Fruit fly (Drosophila melanogaster) whole organism, embryonic: Measurements from ENCODE around the gene Pop2.
A peak's percentile ranks its signal among the peaks of the same experiment; 100 is the strongest.

Experiments used
- Awh ChIP-seq: fragments of 200-800 bp; sonication (Bioruptor generic); IDR thresholded peaks from 2 replicates; pipeline ENCODE4, ENCODE4 v1.3.6; 2022; ENCODE audit warnings: missing biosample characterization, missing genetic modification characterization
- CG10147 ChIP-seq: fragments of 200-800 bp; sonication (Bioruptor generic); optimal IDR thresholded peaks from 2 replicates; lab custom pipeline; 2019; ENCODE audit warnings: missing biosample characterization, mild to moderate bottlenecking, missing genetic modification characterization, moderate library complexity
- CG10565 ChIP-seq: fragments of 200-800 bp; sonication (Bioruptor generic); optimal IDR thresholded peaks from 3 replicates; lab custom pipeline; 2016; ENCODE audit warnings: missing biosample characterization, mild to moderate bottlenecking, missing genetic modification characterization
- CG10979 ChIP-seq: fragments of 200-800 bp; sonication (Bioruptor generic); optimal IDR thresholded peaks from 2 replicates; lab custom pipeline; 2018; ENCODE audit warnings: missing biosample characterization, mild to moderate bottlenecking, missing genetic modification characterization, moderate library complexity
- CG12299 ChIP-seq: fragments of 200-800 bp; sonication (Bioruptor generic); optimal IDR thresholded peaks from 2 replicates; lab custom pipeline; 2018; ENCODE audit warnings: missing biosample characterization, mild to moderate bottlenecking, missing genetic modification characterization
- CG12942 ChIP-seq: fragments of 200-800 bp; sonication (Bioruptor generic); optimal IDR thresholded peaks from 3 replicates; lab custom pipeline; 2016; ENCODE audit warnings: missing biosample characterization, missing genetic modification characterization
- CG15269 ChIP-seq: fragments of 200-800 bp; sonication (Bioruptor generic); optimal IDR thresholded peaks from 2 replicates; lab custom pipeline; 2018; ENCODE audit warnings: missing biosample characterization, mild to moderate bottlenecking, missing genetic modification characterization, moderate library complexity
- CG2199 ChIP-seq: fragments of 200-800 bp; sonication (Bioruptor generic); IDR thresholded peaks from 3 replicates; pipeline ENCODE4 v1.3.6; 2022; ENCODE audit warnings: missing biosample characterization, missing genetic modification characterization
- CG43689 ChIP-seq: fragments of 200-800 bp; sonication (Bioruptor generic); IDR thresholded peaks from 2 replicates; pipeline ENCODE4 v1.3.6; 2022; ENCODE audit warnings: missing biosample characterization, missing genetic modification characterization
- CG4424 ChIP-seq: fragments of 200-800 bp; sonication (Bioruptor generic); optimal IDR thresholded peaks from 3 replicates; lab custom pipeline; 2016; ENCODE audit warnings: missing biosample characterization, missing genetic modification characterization
- CG5180 ChIP-seq: fragments of 200-800 bp; sonication (Bioruptor generic); optimal IDR thresholded peaks from 3 replicates; lab custom pipeline; 2017; ENCODE audit warnings: missing biosample characterization, missing genetic modification characterization, mild to moderate bottlenecking, moderate library complexity, missing genetic modification reagents
- CG7357 ChIP-seq: fragments of 200-800 bp; sonication (Bioruptor generic); IDR thresholded peaks from 3 replicates; pipeline ENCODE4 v1.3.6; 2022; ENCODE audit warnings: missing biosample characterization, missing genetic modification characterization
- CG7556 ChIP-seq: fragments of 200-800 bp; sonication (Bioruptor generic); optimal IDR thresholded peaks from 2 replicates; lab custom pipeline; 2017; ENCODE audit warnings: missing biosample characterization, mild to moderate bottlenecking, missing genetic modification characterization
- CG8359 ChIP-seq: fragments of 200-800 bp; sonication (Bioruptor generic); optimal IDR thresholded peaks from 2 replicates; lab custom pipeline; 2017; ENCODE audit warnings: missing biosample characterization, mild to moderate bottlenecking, missing genetic modification characterization, borderline replicate concordance
- CG8765 ChIP-seq: fragments of 200-800 bp; sonication (Bioruptor generic); IDR thresholded peaks from 2 replicates; pipeline ENCODE4 v1.3.6; 2022; ENCODE audit warnings: missing biosample characterization, missing genetic modification characterization
- CG9817 ChIP-seq: fragments of 200-800 bp; sonication (Bioruptor generic); optimal IDR thresholded peaks from 2 replicates; lab custom pipeline; 2018; ENCODE audit warnings: missing biosample characterization, mild to moderate bottlenecking, missing genetic modification characterization, moderate library complexity
- CTCF ChIP-seq: fragments of 200-800 bp; sonication (Bioruptor generic); optimal IDR thresholded peaks from 2 replicates; lab custom pipeline; 2017; ENCODE audit warnings: missing biosample characterization, mild to moderate bottlenecking, missing genetic modification characterization, moderate library complexity
- Drgx ChIP-seq: fragments of 200-800 bp; sonication (Bioruptor generic); IDR thresholded peaks from 2 replicates; pipeline ENCODE4 v1.3.6; 2022; ENCODE audit warnings: missing biosample characterization, missing genetic modification characterization
- ERR ChIP-seq: fragments of 200-800 bp; sonication (Bioruptor generic); optimal IDR thresholded peaks from 2 replicates; lab custom pipeline; 2016; ENCODE audit warnings: missing biosample characterization, missing genetic modification characterization
- Ets65A ChIP-seq: fragments of 200-800 bp; sonication (Bioruptor generic); peaks from one replicate; lab custom pipeline; 2016; ENCODE audit warnings: missing biosample characterization, missing genetic modification characterization
- Fer3 ChIP-seq: fragments of 200-800 bp; sonication (Bioruptor generic); optimal IDR thresholded peaks from 2 replicates; lab custom pipeline; 2018; ENCODE audit warnings: missing biosample characterization, mild to moderate bottlenecking, missing genetic modification characterization, moderate library complexity
- HLH54F ChIP-seq: fragments of 200-800 bp; sonication (Bioruptor generic); optimal IDR thresholded peaks from 3 replicates; lab custom pipeline; 2016; ENCODE audit warnings: missing biosample characterization, missing genetic modification characterization
- PHDP ChIP-seq: fragments of 200-800 bp; sonication (Bioruptor generic); optimal IDR thresholded peaks from 3 replicates; lab custom pipeline; 2018; ENCODE audit warnings: missing biosample characterization, mild to moderate bottlenecking, missing genetic modification characterization, moderate library complexity
- Rx ChIP-seq: fragments of 200-800 bp; sonication (Bioruptor generic); IDR thresholded peaks from 2 replicates; pipeline ENCODE4 v1.3.6; 2022; ENCODE audit warnings: missing biosample characterization, missing genetic modification characterization
- az2 ChIP-seq: fragments of 200-800 bp; sonication (Bioruptor generic); optimal IDR thresholded peaks from 3 replicates; lab custom pipeline; 2016; ENCODE audit warnings: missing biosample characterization, missing genetic modification characterization
- cad ChIP-seq: fragments of >200 bp; optimal IDR thresholded peaks from 2 replicates; lab custom pipeline; 2017; ENCODE audit warnings: missing biosample characterization, missing genetic modification characterization
- ci ChIP-seq: fragments of 200-800 bp; sonication (Bioruptor generic); IDR thresholded peaks from 3 replicates; pipeline ENCODE4 v1.3.6; 2022; ENCODE audit warnings: missing biosample characterization, missing genetic modification characterization
- corto ChIP-seq: fragments of 200-800 bp; sonication (Bioruptor generic); optimal IDR thresholded peaks from 2 replicates; lab custom pipeline; 2016; ENCODE audit warnings: missing biosample characterization, mild to moderate bottlenecking, missing genetic modification characterization, moderate library complexity
- da ChIP-seq: fragments of 200-800 bp; sonication (Bioruptor generic); optimal IDR thresholded peaks from 2 replicates; lab custom pipeline; 2016; ENCODE audit warnings: missing biosample characterization, missing genetic modification characterization
- dpn ChIP-seq, 2 experiments: fragments of 200-800 bp; sonication (Bioruptor generic); optimal IDR thresholded peaks; 3 replicates each; lab custom pipeline; 2016; ENCODE audit warnings: missing biosample characterization in 2 of 2, missing genetic modification characterization in 2 of 2
- exex ChIP-seq: fragments of 200-800 bp; sonication (Bioruptor generic); optimal IDR thresholded peaks from 4 replicates; lab custom pipeline; 2018; ENCODE audit warnings: missing biosample characterization, mild to moderate bottlenecking, missing genetic modification characterization, moderate library complexity
- ftz-f1 ChIP-seq: fragments of 200-800 bp; sonication (Bioruptor generic); optimal IDR thresholded peaks from 2 replicates; lab custom pipeline; 2016; ENCODE audit warnings: missing biosample characterization, missing genetic modification characterization
- gt ChIP-seq: fragments of 200-800 bp; sonication (Bioruptor generic); IDR thresholded peaks from 2 replicates; pipeline ENCODE4 v1.3.6; 2022; ENCODE audit warnings: missing biosample characterization, missing genetic modification characterization
- lbe ChIP-seq: fragments of 200-800 bp; sonication (Bioruptor generic); optimal IDR thresholded peaks from 2 replicates; lab custom pipeline; 2016; ENCODE audit warnings: missing biosample characterization, mild to moderate bottlenecking, missing genetic modification characterization
- nom ChIP-seq: fragments of 200-800 bp; sonication (Bioruptor generic); optimal IDR thresholded peaks from 2 replicates; lab custom pipeline; 2017; ENCODE audit warnings: missing biosample characterization, missing genetic modification characterization, mild to moderate bottlenecking, moderate library complexity, missing genetic modification reagents
- pita ChIP-seq: fragments of 200-800 bp; sonication (Bioruptor generic); optimal IDR thresholded peaks from 2 replicates; lab custom pipeline; 2017; ENCODE audit warnings: missing biosample characterization, mild to moderate bottlenecking, missing genetic modification characterization
- prd ChIP-seq, 3 experiments: fragments of >200 bp in 2 of 3; fragments of 200-800 bp in 1 of 3; sonication (Bioruptor generic) in 1 of 3; optimal IDR thresholded peaks in 2 of 3; IDR thresholded peaks in 1 of 3; 2 replicates in 2 of 3; 3 replicates in 1 of 3; pipeline versions ENCODE4 v1.3.6 to Lab custom; 2017 to 2022; ENCODE audit warnings: missing biosample characterization in 1 of 3, missing genetic modification characterization in 1 of 3
- tin ChIP-seq: fragments of 200-800 bp; sonication (Bioruptor generic); optimal IDR thresholded peaks from 3 replicates; lab custom pipeline; 2016; ENCODE audit warnings: missing biosample characterization, missing genetic modification characterization

Gene Pop2

dm6 chr3L:12021903-12022302 lies 19.2 kb upstream of the Pop2 start:
- no peak for TF ChIP-seq CG10979 (tag; lab: Kevin White, UChicago)
- TF ChIP-seq Awh (GFP tag; lab: Robert Waterston, UW) = peak; percentile 58; the same call in 1 of the 2 replicates
- TF ChIP-seq CG8359 (GFP tag; lab: Kevin White, UChicago) = peak; percentile 99
- TF ChIP-seq CTCF = peak; percentile 88
- no peak for TF ChIP-seq CG5180 (GFP tag; lab: Kevin White, UChicago)
- TF ChIP-seq CG2199 (GFP tag; lab: Robert Waterston, UW) = peak; percentile 98

dm6 chr3L:12016186-12016585 lies 13.5 kb upstream of the Pop2 start:
- TF ChIP-seq lbe (GFP tag; lab: Kevin White, UChicago) = peak; percentile 54
- no peak for TF ChIP-seq CG9817 (tag; lab: Kevin White, UChicago)
- no peak for TF ChIP-seq prd (optimal IDR thresholded peaks at IDR 0.05; lab: Kevin White, UChicago)
- no peak; the same call in 2 of the 3 replicates for TF ChIP-seq prd (GFP tag; IDR thresholded peaks at IDR 0.05; lab: Robert Waterston, UW)
- TF ChIP-seq ftz-f1 (GFP tag; lab: Kevin White, UChicago) = no peak
- no peak for TF ChIP-seq CG10147 (GFP tag; lab: Kevin White, UChicago)
- TF ChIP-seq Drgx (GFP tag; lab: Robert Waterston, UW) = peak; percentile 71
- no peak for TF ChIP-seq CG12299 (tag; lab: Kevin White, UChicago)
- TF ChIP-seq exex (tag; lab: Kevin White, UChicago) = no peak
- no peak for TF ChIP-seq Rx (GFP tag; lab: Robert Waterston, UW)
- no peak for TF ChIP-seq da
- TF ChIP-seq CG7556 (GFP tag; lab: Kevin White, UChicago) = no peak
- TF ChIP-seq pita (GFP tag; lab: Kevin White, UChicago) = no peak
- no peak for TF ChIP-seq CG8765 (GFP tag; lab: Robert Waterston, UW)
- no peak for TF ChIP-seq ci (GFP tag; lab: Robert Waterston, UW)
- no peak for TF ChIP-seq dpn (GFP tag; optimal IDR thresholded peaks at IDR 0.05; lab: Kevin White, UChicago)
- TF ChIP-seq cad (GFP tag; lab: Kevin White, UChicago) = no peak
- no peak for TF ChIP-seq gt (GFP tag; lab: Robert Waterston, UW)
- TF ChIP-seq HLH54F = no peak
- TF ChIP-seq Fer3 = no peak
- no peak for TF ChIP-seq ERR
- TF ChIP-seq CG7357 (GFP tag; lab: Robert Waterston, UW) = no peak
- peak; percentile 10 for TF ChIP-seq corto
- no peak for TF ChIP-seq CG43689 (GFP tag; lab: Robert Waterston, UW)
- TF ChIP-seq CG15269 (tag; lab: Kevin White, UChicago) = no peak
- no peak for TF ChIP-seq CG10565
- no peak for TF ChIP-seq tin

- peak; percentile 45 for TF ChIP-seq Ets65A
- TF ChIP-seq CG12942 (GFP tag; lab: Kevin White, UChicago) = no peak
- TF ChIP-seq nom (GFP tag; lab: Kevin White, UChicago) = peak; percentile 74
Observed at dm6 chr3L:12014272-12014671, 11.6 kb upstream of the Pop2 start.

dm6 chr3L:12013698-12014097 lies 11.0 kb upstream of the Pop2 start:
- TF ChIP-seq az2 = no peak
- TF ChIP-seq CG4424 (GFP tag; lab: Kevin White, UChicago) = no peak
- no peak for TF ChIP-seq PHDP (tag; lab: Kevin White, UChicago)
